Fruit fly (Drosophila melanogaster): ENCODE data around the gene CG17751.

Gene CG17751

DNA sequence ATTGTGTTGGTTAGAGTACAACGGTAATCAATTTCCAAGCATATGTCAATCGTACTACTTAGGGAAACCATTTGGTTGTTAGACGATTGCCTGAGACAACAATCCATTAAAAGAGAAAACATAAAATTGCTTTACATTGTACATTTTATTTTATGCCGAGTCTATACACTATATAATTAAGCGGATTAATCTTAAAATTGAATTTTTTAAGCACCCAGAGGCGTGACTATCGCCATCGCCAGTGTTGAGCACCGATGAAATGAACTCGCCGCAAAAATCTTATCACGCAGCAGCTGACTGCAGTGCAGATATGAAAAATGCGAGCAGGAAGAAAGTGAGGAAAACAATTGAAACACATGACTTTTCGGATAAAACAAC lies 35.8 kb downstream of the CG17751 start (continued):
- no peak for TF ChIP-seq CG2712 (tag; optimal IDR thresholded peaks at IDR 0.05)
- TF ChIP-seq dmrt11E (tag; optimal IDR thresholded peaks at IDR 0.05), result no peak
- TF ChIP-seq sqz (GFP tag; optimal IDR thresholded peaks at IDR 0.05), result no peak
- peak; percentile 21; the same call in 1 of the 2 replicates for TF ChIP-seq slbo (GFP tag; IDR thresholded peaks at IDR 0.05)
- TF ChIP-seq aop (GFP tag; IDR thresholded peaks at IDR 0.05), result no peak
- no peak for TF ChIP-seq CG12071 (GFP tag; optimal IDR thresholded peaks at IDR 0.05)
- no peak for TF ChIP-seq CG4360 (GFP tag; IDR thresholded peaks at IDR 0.05)
- TF ChIP-seq pzg (GFP tag; optimal IDR thresholded peaks at IDR 0.05), result peak; percentile 36
- TF ChIP-seq Awh (GFP tag; IDR thresholded peaks at IDR 0.05), result no peak
- TF ChIP-seq Ets65A (GFP tag), result no peak
- TF ChIP-seq fd96Cb (tag; optimal IDR thresholded peaks at IDR 0.05), result no peak
- no peak for TF ChIP-seq CG15073 (GFP tag; optimal IDR thresholded peaks at IDR 0.05)
- TF ChIP-seq CG7786 (GFP tag; optimal IDR thresholded peaks at IDR 0.05), result peak; percentile 1
- no peak for TF ChIP-seq pita (GFP tag; optimal IDR thresholded peaks at IDR 0.05)
- no peak for TF ChIP-seq CG7271 (tag; optimal IDR thresholded peaks at IDR 0.05)
- no peak for TF ChIP-seq CG5953 (GFP tag; IDR thresholded peaks at IDR 0.05)
- no peak for TF ChIP-seq CG3995 (GFP tag; optimal IDR thresholded peaks at IDR 0.05)
- no peak for TF ChIP-seq ems (GFP tag; optimal IDR thresholded peaks at IDR 0.05)
- no peak for TF ChIP-seq luna (GFP tag; optimal IDR thresholded peaks at IDR 0.05)
- TF ChIP-seq unc-4 (GFP tag; IDR thresholded peaks at IDR 0.05; ENCODE audit: partially characterized antibody), result peak; percentile 64
- peak; percentile 53; the same call in 1 of the 3 replicates for TF ChIP-seq HLH4C (GFP tag; IDR thresholded peaks at IDR 0.05; ENCODE audit: partially characterized antibody)
- no peak for TF ChIP-seq Hr39 (optimal IDR thresholded peaks at IDR 0.05)
- TF ChIP-seq lbe (GFP tag; optimal IDR thresholded peaks at IDR 0.05), result peak; percentile 41
- TF ChIP-seq CG8944 (GFP tag; optimal IDR thresholded peaks at IDR 0.05), result no peak
- no peak for TF ChIP-seq eve (GFP tag; optimal IDR thresholded peaks at IDR 0.05)
- no peak for TF ChIP-seq H15 (GFP tag; IDR thresholded peaks at IDR 0.05)
- no peak for TF ChIP-seq hkb (optimal IDR thresholded peaks at IDR 0.05)
- TF ChIP-seq hkb (GFP tag; IDR thresholded peaks at IDR 0.05), result no peak
- no peak for TF ChIP-seq Bteb2 (GFP tag; optimal IDR thresholded peaks at IDR 0.05)
- no peak for TF ChIP-seq CG17912 (GFP tag; optimal IDR thresholded peaks at IDR 0.05)
- no peak for TF ChIP-seq CG4424 (GFP tag; optimal IDR thresholded peaks at IDR 0.05)
- TF ChIP-seq prd (optimal IDR thresholded peaks at IDR 0.05), result no peak
- no peak for TF ChIP-seq prd (GFP tag; IDR thresholded peaks at IDR 0.05)
- no peak for TF ChIP-seq CG30431 (GFP tag; optimal IDR thresholded peaks at IDR 0.05)
- peak; percentile 19 to 79 for TF ChIP-seq crp (GFP tag; optimal IDR thresholded peaks at IDR 0.05)
- TF ChIP-seq CG1832 (GFP tag; optimal IDR thresholded peaks at IDR 0.05), result no peak
- no peak for TF ChIP-seq stc (GFP tag; IDR thresholded peaks at IDR 0.05)
- no peak for TF ChIP-seq Blimp-1 (GFP tag; optimal IDR thresholded peaks at IDR 0.05)
- no peak for TF ChIP-seq trem (tag; optimal IDR thresholded peaks at IDR 0.05)
- no peak for TF ChIP-seq CG18599 (GFP tag; optimal IDR thresholded peaks at IDR 0.05)
- no peak for TF ChIP-seq Six4 (GFP tag; optimal IDR thresholded peaks at IDR 0.05)
- TF ChIP-seq HHEX (GFP tag; optimal IDR thresholded peaks at IDR 0.05), result no peak
- no peak for TF ChIP-seq CG6272 (GFP tag; IDR thresholded peaks at IDR 0.05)
- peak; percentile 84 for TF ChIP-seq zen2 (GFP tag; IDR thresholded peaks at IDR 0.05; ENCODE audit: partially characterized antibody)
- no peak for TF ChIP-seq fd64A (GFP tag; optimal IDR thresholded peaks at IDR 0.05)
- TF ChIP-seq tio (GFP tag; optimal IDR thresholded peaks at IDR 0.05), result no peak
- no peak for TF ChIP-seq CG33557 (GFP tag; optimal IDR thresholded peaks at IDR 0.05)
- TF ChIP-seq CoRest (tag; optimal IDR thresholded peaks at IDR 0.05), result no peak
- TF ChIP-seq kni (GFP tag; optimal IDR thresholded peaks at IDR 0.05), result no peak
- no peak for TF ChIP-seq bigmax (GFP tag; optimal IDR thresholded peaks at IDR 0.05)
- TF ChIP-seq nerfin-1 (tag; optimal IDR thresholded peaks at IDR 0.05), result no peak
- no peak for TF ChIP-seq CG13296 (GFP tag; optimal IDR thresholded peaks at IDR 0.05)
